Fruit fly (Drosophila melanogaster): ENCODE results near the gene eIF2Bbeta.

- no peak for TF ChIP-seq wdn (GFP tag; IDR thresholded peaks at IDR 0.05)
- TF ChIP-seq CG13775 (GFP tag; optimal IDR thresholded peaks at IDR 0.05), result no peak
- TF ChIP-seq CG12744 (GFP tag; optimal IDR thresholded peaks at IDR 0.05), result no peak
- no peak for TF ChIP-seq chinmo (GFP tag; IDR thresholded peaks at IDR 0.05; ENCODE audit: partially characterized antibody)
- no peak for TF ChIP-seq Drgx (GFP tag; IDR thresholded peaks at IDR 0.05)
- no peak for TF ChIP-seq CG12391 (tag; optimal IDR thresholded peaks at IDR 0.05)
- no peak for TF ChIP-seq ase (GFP tag; IDR thresholded peaks at IDR 0.05)
These were observed at the start of gene eIF2Bbeta for dm6 chrX:2704134-2704773.
